Worm (Caenorhabditis elegans) whole organism, midembryonic: Measurements from ENCODE around the gene C27A7.6.

ENCODE experiments used
- T22C8.4 ChIP-seq: fragments of 200-800 bp; sonication (Bioruptor generic); IDR thresholded peaks from 2 replicates; pipeline ENCODE4 v1.3.6; 2022; ENCODE audit warnings: missing genetic modification characterization, missing compliant biosample characterization
- flt-1 ChIP-seq: fragments of 200-800 bp; sonication (Bioruptor generic); IDR thresholded peaks from 2 replicates; pipeline ENCODE4 v1.3.6; 2022; ENCODE audit warnings: missing genetic modification characterization, missing compliant biosample characterization
- ztf-23 ChIP-seq: fragments of 200-800 bp; sonication (Bioruptor generic); IDR thresholded peaks from 2 replicates; pipeline ENCODE4 v1.3.6; 2022; ENCODE audit warnings: missing genetic modification reagents, missing genetic modification characterization, missing compliant biosample characterization

- TF ChIP-seq T22C8.4 (GFP tag; lab: Robert Waterston, UW) (no peak), ztf-23 (GFP tag; lab: Robert Waterston, UW) (no peak), flt-1 (GFP tag; lab: Robert Waterston, UW) (no peak)
Measured at ce11 chrV:12098123-12098522, 32.5 kb downstream of the C27A7.6 start, which contains the start of gene nhr-209.
